Worm (Caenorhabditis elegans) whole organism, young adult: ENCODE measurements around the gene sago-1.

Experiments used
- B0035.1 ChIP-seq: sonication (generic microtip); optimal IDR thresholded peaks from 2 replicates; lab custom pipeline; 2016; ENCODE audit warnings: missing genetic modification characterization, mild to moderate bottlenecking, missing compliant biosample characterization, missing genotype, missing genetic modification reagents
- F33H1.4 ChIP-seq: fragments of 200-800 bp; sonication (Bioruptor generic); IDR thresholded peaks from 2 replicates; pipeline ENCODE4 v1.3.6; 2022; ENCODE audit warnings: missing genetic modification reagents, missing genetic modification characterization, missing compliant biosample characterization
- K12H6.12 ChIP-seq: fragments of 200-800 bp; sonication (Bioruptor generic); optimal IDR thresholded peaks from 2 replicates; lab custom pipeline; 2018; ENCODE audit warnings: mild to moderate bottlenecking, missing genetic modification characterization, missing compliant biosample characterization
- Y56A3A.18 ChIP-seq: fragments of 200-800 bp; sonication (Bioruptor generic); IDR thresholded peaks from 2 replicates; pipeline ENCODE4 v1.3.6; 2022; ENCODE audit warnings: missing genetic modification reagents, missing genetic modification characterization, missing compliant biosample characterization
- akir-1 ChIP-seq: fragments of 200-800 bp; sonication (Bioruptor generic); optimal IDR thresholded peaks from 2 replicates; lab custom pipeline; 2018; ENCODE audit warnings: mild to moderate bottlenecking, missing genetic modification characterization, moderate library complexity, missing compliant biosample characterization
- aptf-3 ChIP-seq: fragments of 200-800 bp; sonication (Bioruptor generic); IDR thresholded peaks from 2 replicates; pipeline ENCODE4 v1.3.6; 2022; ENCODE audit warnings: missing genetic modification characterization, missing compliant biosample characterization
- atf-7 ChIP-seq: sonication (generic microtip); optimal IDR thresholded peaks from 2 replicates; lab custom pipeline; 2017; ENCODE audit warnings: mild to moderate bottlenecking, missing genetic modification characterization, missing compliant biosample characterization
- attf-5 ChIP-seq: fragments of 200-800 bp; sonication (Bioruptor generic); optimal IDR thresholded peaks from 2 replicates; lab custom pipeline; 2018; ENCODE audit warnings: mild to moderate bottlenecking, missing genetic modification characterization, missing compliant biosample characterization
- attf-6 ChIP-seq: fragments of 200-800 bp; sonication (Bioruptor generic); IDR thresholded peaks from 2 replicates; pipeline ENCODE4 v1.3.6; 2022; ENCODE audit warnings: missing genetic modification reagents, missing genetic modification characterization, missing compliant biosample characterization
- bed-1 ChIP-seq: fragments of 200-800 bp; sonication (Bioruptor generic); IDR thresholded peaks from 2 replicates; pipeline ENCODE4 v1.3.6; 2022; ENCODE audit warnings: missing genetic modification reagents, missing genetic modification characterization, missing compliant biosample characterization
- cebp-1 ChIP-seq, 2 experiments: fragments of 200-800 bp in 1 of 2; sonication (Bioruptor generic) in 1 of 2; sonication (generic microtip) in 1 of 2; IDR thresholded peaks in 1 of 2; optimal IDR thresholded peaks in 1 of 2; 2 replicates each; pipeline versions ENCODE4 v1.3.6 to Lab custom; 2017 to 2022; ENCODE audit warnings: missing compliant biosample characterization in 2 of 2, missing genetic modification characterization in 2 of 2, mild to moderate bottlenecking in 1 of 2, missing genetic modification reagents in 1 of 2, moderate library complexity in 1 of 2
- dox-1 ChIP-seq: fragments of 200-800 bp; sonication (Bioruptor generic); IDR thresholded peaks from 2 replicates; pipeline ENCODE4 v1.3.6; 2022; ENCODE audit warnings: missing genetic modification reagents, missing genetic modification characterization, missing compliant biosample characterization
- ekl-4 ChIP-seq: fragments of 200-800 bp; sonication (Bioruptor generic); IDR thresholded peaks from 2 replicates; pipeline ENCODE4 v1.3.6; 2022; ENCODE audit warnings: missing genetic modification reagents, missing genetic modification characterization, missing compliant biosample characterization
- let-607 ChIP-seq, 2 experiments: fragments of 200-800 bp in 1 of 2; sonication (Bioruptor generic) in 1 of 2; sonication (generic microtip) in 1 of 2; optimal IDR thresholded peaks; 2 replicates each; lab custom pipeline; 2016 to 2018; ENCODE audit warnings: mild to moderate bottlenecking in 2 of 2, missing compliant biosample characterization in 2 of 2, missing genetic modification characterization in 2 of 2, moderate library complexity in 2 of 2, missing genotype in 1 of 2
- lir-1 ChIP-seq: fragments of 200-800 bp; sonication (Bioruptor generic); conservative IDR thresholded peaks from 2 replicates; pipeline ENCODE4 v1.3.6; 2022; ENCODE audit warnings: missing genetic modification reagents, missing genetic modification characterization, missing compliant biosample characterization
- mcd-1 ChIP-seq: fragments of 200-800 bp; sonication (Bioruptor generic); IDR thresholded peaks from 2 replicates; pipeline ENCODE4 v1.3.6; 2022; ENCODE audit warnings: missing genetic modification reagents, missing genetic modification characterization, missing compliant biosample characterization
- mel-28 ChIP-seq: sonication (generic microtip); optimal IDR thresholded peaks from 2 replicates; lab custom pipeline; 2016; ENCODE audit warnings: borderline replicate concordance, mild to moderate bottlenecking, missing genetic modification characterization, missing compliant biosample characterization
- nhr-80 ChIP-seq: sonication (generic microtip); optimal IDR thresholded peaks from 2 replicates; lab custom pipeline; 2016; ENCODE audit warnings: missing genetic modification characterization, missing compliant biosample characterization
- pha-4 ChIP-seq: fragments of 150-350 bp; sonication (generic microtip); optimal IDR thresholded peaks from 2 replicates; lab custom pipeline; 2014; ENCODE audit warnings: missing biosample characterization, missing genetic modification reagents, missing genetic modification characterization
- rec-8 ChIP-seq, 2 experiments: sonication (generic microtip); optimal IDR thresholded peaks; 2 replicates each; lab custom pipeline; 2016; ENCODE audit warnings: mild to moderate bottlenecking in 2 of 2, missing genetic modification characterization in 2 of 2, missing genetic modification reagents in 2 of 2, missing genotype in 2 of 2, missing biosample characterization in 1 of 2, missing compliant biosample characterization in 1 of 2, moderate library complexity in 1 of 2
- sdz-38 ChIP-seq: sonication (generic microtip); optimal IDR thresholded peaks from 2 replicates; lab custom pipeline; 2016; ENCODE audit warnings: missing genotype, missing genetic modification characterization, missing compliant biosample characterization
- somi-1 ChIP-seq: fragments of 200-800 bp; sonication (Bioruptor generic); optimal IDR thresholded peaks from 2 replicates; lab custom pipeline; 2018; ENCODE audit warnings: mild to moderate bottlenecking, missing genetic modification characterization, missing compliant biosample characterization
- sptf-2 ChIP-seq: fragments of 200-800 bp; sonication (Bioruptor generic); optimal IDR thresholded peaks from 2 replicates; lab custom pipeline; 2018; ENCODE audit warnings: mild to moderate bottlenecking, missing genetic modification characterization, missing compliant biosample characterization
- tbx-9 ChIP-seq: sonication (generic microtip); optimal IDR thresholded peaks from 2 replicates; lab custom pipeline; 2016; ENCODE audit warnings: borderline replicate concordance, missing genetic modification characterization, inconsistent platforms, missing compliant biosample characterization
- unc-62 ChIP-seq: fragments of 150-350 bp; optimal IDR thresholded peaks from 2 replicates; lab custom pipeline; 2014; ENCODE audit warnings: missing biosample characterization, missing genetic modification reagents, missing genetic modification characterization
- zfh-2 ChIP-seq: fragments of 200-800 bp; sonication (Bioruptor generic); conservative IDR thresholded peaks from 2 replicates; pipeline ENCODE4 v1.3.6; 2022; ENCODE audit warnings: missing genetic modification reagents, missing genetic modification characterization, missing compliant biosample characterization
- ztf-22 ChIP-seq: fragments of 200-800 bp; sonication (Bioruptor generic); optimal IDR thresholded peaks from 2 replicates; lab custom pipeline; 2018; ENCODE audit warnings: mild to moderate bottlenecking, missing genetic modification characterization, moderate library complexity, missing compliant biosample characterization
- ztf-28 ChIP-seq: fragments of 200-800 bp; sonication (Bioruptor generic); IDR thresholded peaks from 2 replicates; pipeline ENCODE4 v1.3.6; 2022; ENCODE audit warnings: missing genetic modification reagents, missing genetic modification characterization, missing compliant biosample characterization

The sago-1 gene

ce11 chrV:6351122-6351521 lies 47.6 kb downstream of the sago-1 start:
- TF ChIP-seq Y56A3A.18 (GFP tag; lab: Robert Waterston, UW) (0 out of 2 replicates have a peak, but pooled peaks have one; percentile 20), unc-62 (no peak)

ce11 chrV:6352350-6352749 lies 48.8 kb downstream of the sago-1 start:
- TF ChIP-seq K12H6.12 (tag; lab: Kevin White, UChicago) (no peak), ztf-28 (GFP tag; lab: Robert Waterston, UW) (0 out of 2 replicates have a peak, but pooled peaks have one; percentile 7)
- TF ChIP-seq, all 124 proteins: peak for 1

DNA sequence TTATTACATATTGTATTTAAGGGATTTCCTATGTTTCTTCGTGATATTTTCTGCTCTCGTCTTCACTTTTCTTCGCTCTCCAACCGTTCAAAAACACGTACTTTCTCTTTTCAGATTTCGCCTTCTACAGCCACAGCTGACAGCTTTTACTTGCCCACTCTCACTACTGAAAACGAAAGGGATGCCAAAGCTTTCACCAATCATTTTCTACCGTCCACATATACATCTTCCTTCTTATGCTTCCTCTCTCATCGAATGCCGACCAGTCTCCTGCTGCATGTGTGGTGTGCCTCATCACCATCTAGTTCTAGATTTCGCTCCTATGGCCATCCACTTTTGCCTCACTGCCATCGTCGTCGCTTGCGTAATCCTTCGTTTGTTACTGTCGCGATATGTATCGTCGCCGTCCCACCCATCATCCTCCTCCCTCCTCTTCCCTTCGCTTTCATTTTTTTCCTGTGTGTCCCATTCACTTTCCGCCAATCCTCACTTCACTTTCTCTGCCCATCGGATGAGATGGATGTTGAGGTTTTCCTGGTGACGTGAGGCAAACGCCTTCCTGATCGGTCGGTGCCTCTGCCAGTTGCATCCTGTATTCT lies 49.7 kb downstream of the sago-1 start:
- TF ChIP-seq zfh-2: 0 out of 2 replicates have a peak, but pooled peaks have one; percentile 7
- TF ChIP-seq akir-1 (GFP tag; lab: Kevin White, UChicago): no peak

DNA sequence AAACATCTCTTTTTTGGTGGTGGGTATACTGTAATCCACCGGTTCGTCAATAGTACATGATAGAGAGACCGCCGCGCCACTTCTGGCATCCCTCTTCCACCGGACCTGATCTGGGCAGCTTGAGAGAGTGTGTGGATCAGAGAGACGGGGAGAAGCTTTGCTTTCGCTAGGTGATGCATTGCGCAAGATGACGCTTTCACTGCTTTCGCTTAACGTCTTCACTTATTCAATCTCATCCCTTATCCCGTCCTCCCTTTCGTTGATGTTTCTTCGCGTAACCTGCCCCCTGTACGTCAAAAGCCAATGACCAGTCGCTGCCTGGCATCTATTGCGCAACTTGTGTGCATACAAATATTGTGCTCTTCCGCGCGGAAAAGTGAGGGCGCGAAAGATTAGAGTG lies 50.6 kb downstream of the sago-1 start:
- no peak for TF ChIP-seq attf-6
- 0 out of 2 replicates have a peak, but pooled peaks have one; percentile 21 for TF ChIP-seq dox-1
- no peak for TF ChIP-seq cebp-1 (GFP tag; IDR thresholded peaks at IDR 0.05; lab: Robert Waterston, UW)
- TF ChIP-seq cebp-1 (tag; optimal IDR thresholded peaks at IDR 0.05; lab: Kevin White, UChicago): no peak
- peak; percentile 50 for TF ChIP-seq zfh-2
- TF ChIP-seq, all 124 proteins: peak for 2

- TF ChIP-seq aptf-3 (no peak), B0035.1 (tag; lab: Kevin White, UChicago) (no peak)
Measured at ce11 chrV:6354786-6355185, 51.2 kb downstream of the sago-1 start.

DNA sequence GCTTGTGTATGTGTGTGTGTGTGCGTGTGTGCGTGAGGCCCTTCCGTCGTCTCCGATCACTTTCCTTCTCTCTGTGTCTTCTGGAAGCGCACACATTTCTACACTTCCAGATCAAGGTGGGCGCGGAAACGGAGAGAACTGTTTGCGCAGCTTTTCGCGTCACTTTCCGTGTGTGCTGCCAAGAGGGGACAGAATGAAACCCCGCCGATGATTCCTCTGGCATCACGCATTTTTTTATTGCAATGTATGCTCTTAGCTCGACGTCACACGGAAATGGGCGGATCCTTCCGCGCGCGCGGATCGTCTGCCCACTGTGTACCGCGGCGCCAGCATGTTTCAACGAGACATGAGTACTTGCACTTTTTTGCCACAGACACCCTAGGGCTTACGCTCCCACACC lies 51.8 kb downstream of the sago-1 start:
- TF ChIP-seq attf-6 (no peak), dox-1 (peak; percentile 33; the same call in 1 of the 2 replicates), sdz-38 (no peak), zfh-2 (peak; percentile 87)

DNA sequence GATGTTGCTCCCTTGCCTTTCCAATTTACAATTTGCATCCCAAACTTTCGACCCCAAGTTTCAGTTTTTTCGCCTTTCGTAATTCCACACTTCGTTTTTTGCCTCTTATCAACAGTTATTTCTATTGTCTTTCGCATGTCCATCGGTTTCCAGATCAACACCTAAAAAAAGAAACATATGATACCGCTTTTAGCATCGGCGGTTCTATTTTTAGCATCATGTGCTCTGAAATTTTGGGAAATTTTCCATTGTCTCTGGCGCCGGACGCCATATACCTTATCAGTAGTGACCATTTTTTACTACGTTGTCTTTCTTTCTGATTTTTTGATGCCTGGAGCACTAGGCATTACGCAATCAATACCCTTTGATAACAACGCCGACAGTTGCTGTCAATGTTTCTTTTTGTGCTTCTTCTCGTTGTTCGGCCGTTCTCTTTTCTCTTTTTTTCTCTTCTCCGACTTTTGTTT lies 52.4 kb downstream of the sago-1 start, which contains the start of gene bcl-11:
Gene bcl-11, plus strand, starts transcription at position 51 of the 467 bp plus-strand sequence.
- TF ChIP-seq mcd-1 (GFP tag; lab: Robert Waterston, UW) (no peak), sptf-2 (GFP tag; lab: Kevin White, UChicago) (no peak), somi-1 (GFP tag; lab: Kevin White, UChicago) (no peak), rec-8 (tag; optimal IDR thresholded peaks at IDR 0.05; lab: Kevin White, UChicago) (no peak), ztf-22 (no peak), let-607 (tag; optimal IDR thresholded peaks at IDR 0.05; lab: Kevin White, UChicago) (peak in 1 of 2 experiments; percentile 26), cebp-1 (GFP tag; IDR thresholded peaks at IDR 0.05; lab: Robert Waterston, UW) (no peak; the same call in 1 of the 2 replicates), cebp-1 (tag; optimal IDR thresholded peaks at IDR 0.05; lab: Kevin White, UChicago) (peak; percentile 60), F33H1.4 (no peak), ztf-28 (GFP tag; lab: Robert Waterston, UW) (no peak), nhr-80 (tag; lab: Kevin White, UChicago) (peak; percentile 90), atf-7 (tag; lab: Kevin White, UChicago) (peak; percentile 24), dox-1 (peak; percentile 34; the same call in 1 of the 2 replicates)

ce11 chrV:6357236-6357635 lies 53.7 kb downstream of the sago-1 start:
- TF ChIP-seq ekl-4 (GFP tag; lab: Robert Waterston, UW) (no peak), lir-1 (no peak), zfh-2 (peak; percentile 29; the same call in 1 of the 2 replicates), bed-1 (GFP tag; lab: Robert Waterston, UW) (no peak), tbx-9 (tag; lab: Kevin White, UChicago) (no peak), pha-4 (tag; lab: Kevin White, UChicago) (peak; percentile 3), mel-28 (tag; lab: Kevin White, UChicago) (no peak), attf-5 (GFP tag; lab: Kevin White, UChicago) (no peak)
